Fruit fly (Drosophila melanogaster) whole organism, prepupa: ENCODE data around the gene CG3552.

Experiments
- Blimp-1 ChIP-seq: fragments of 200-800 bp; sonication (Bioruptor generic); optimal IDR thresholded peaks from 3 replicates; lab custom pipeline; 2017; ENCODE audit warnings: missing biosample characterization, missing genetic modification characterization, mild to moderate bottlenecking, moderate library complexity, missing genetic modification reagents
- CG10631 ChIP-seq: fragments of 200-800 bp; sonication (Bioruptor generic); optimal IDR thresholded peaks from 2 replicates; lab custom pipeline; 2016; ENCODE audit warnings: missing biosample characterization, missing genetic modification characterization
- CG10669 ChIP-seq: fragments of 200-800 bp; sonication (Bioruptor generic); optimal IDR thresholded peaks from 3 replicates; lab custom pipeline; 2018; ENCODE audit warnings: missing biosample characterization, mild to moderate bottlenecking, missing genetic modification characterization, moderate library complexity
- CG11294 ChIP-seq: fragments of 200-800 bp; sonication (Bioruptor generic); IDR thresholded peaks from 2 replicates; pipeline ENCODE4 v1.3.6; 2022; ENCODE audit warnings: missing biosample characterization, missing genetic modification characterization
- CG11902 ChIP-seq: fragments of 200-800 bp; sonication (Bioruptor generic); optimal IDR thresholded peaks from 3 replicates; lab custom pipeline; 2016; ENCODE audit warnings: missing biosample characterization, missing genetic modification characterization
- CG1621 ChIP-seq: fragments of 200-800 bp; sonication (Bioruptor generic); optimal IDR thresholded peaks from 3 replicates; lab custom pipeline; 2018; ENCODE audit warnings: missing biosample characterization, mild to moderate bottlenecking, missing genetic modification characterization
- CG3032 ChIP-seq: fragments of 200-800 bp; optimal IDR thresholded peaks from 2 replicates; lab custom pipeline; 2019; ENCODE audit warnings: missing biosample characterization, mild to moderate bottlenecking, missing genetic modification characterization, moderate library complexity
- CG32006 ChIP-seq: fragments of 200-800 bp; sonication (Bioruptor generic); optimal IDR thresholded peaks from 3 replicates; lab custom pipeline; 2017; ENCODE audit warnings: missing biosample characterization, mild to moderate bottlenecking, missing genetic modification characterization
- CG34406 ChIP-seq: fragments of 200-800 bp; sonication (Bioruptor generic); optimal IDR thresholded peaks from 3 replicates; lab custom pipeline; 2016; ENCODE audit warnings: missing biosample characterization, missing genetic modification characterization
- CG3919 ChIP-seq: fragments of 200-800 bp; sonication (Bioruptor generic); optimal IDR thresholded peaks from 3 replicates; lab custom pipeline; 2016; ENCODE audit warnings: missing biosample characterization, missing genetic modification characterization
- CG4318 ChIP-seq: fragments of 200-800 bp; sonication (Bioruptor generic); optimal IDR thresholded peaks from 3 replicates; lab custom pipeline; 2017; ENCODE audit warnings: missing biosample characterization, mild to moderate bottlenecking, missing genetic modification characterization
- CG6163 ChIP-seq: fragments of 200-800 bp; sonication (Bioruptor generic); IDR thresholded peaks from 3 replicates; pipeline ENCODE4 v1.3.6; 2022; ENCODE audit warnings: missing biosample characterization, missing genetic modification characterization
- CG6276 ChIP-seq: fragments of 200-800 bp; sonication (Bioruptor generic); optimal IDR thresholded peaks from 2 replicates; lab custom pipeline; 2017; ENCODE audit warnings: missing biosample characterization, mild to moderate bottlenecking, missing genetic modification characterization
- CG6792 ChIP-seq: fragments of 200-800 bp; sonication (Bioruptor generic); optimal IDR thresholded peaks from 3 replicates; lab custom pipeline; 2016; ENCODE audit warnings: missing biosample characterization, missing genetic modification characterization
- CG6808 ChIP-seq: fragments of 200-800 bp; sonication (Bioruptor generic); optimal IDR thresholded peaks from 3 replicates; lab custom pipeline; 2017; ENCODE audit warnings: missing biosample characterization, missing genetic modification characterization, mild to moderate bottlenecking, moderate library complexity, missing genetic modification reagents
- CG7368 ChIP-seq: fragments of 200-800 bp; sonication (Bioruptor generic); optimal IDR thresholded peaks from 3 replicates; lab custom pipeline; 2016; ENCODE audit warnings: missing biosample characterization, missing genetic modification characterization
- CG8119 ChIP-seq: fragments of 200-800 bp; sonication (Bioruptor generic); IDR thresholded peaks from 3 replicates; pipeline ENCODE4 v1.3.6; 2022; ENCODE audit warnings: missing biosample characterization, missing genetic modification characterization
- CG8319 ChIP-seq: fragments of 200-800 bp; sonication (Bioruptor generic); optimal IDR thresholded peaks from 3 replicates; lab custom pipeline; 2016; ENCODE audit warnings: missing biosample characterization, missing genetic modification characterization
- CG8632 ChIP-seq: fragments of 200-800 bp; sonication (Bioruptor generic); optimal IDR thresholded peaks from 3 replicates; lab custom pipeline; 2016; ENCODE audit warnings: missing biosample characterization, missing genetic modification characterization
- CG9139 ChIP-seq: fragments of 200-800 bp; sonication (Bioruptor generic); optimal IDR thresholded peaks from 3 replicates; lab custom pipeline; 2017; ENCODE audit warnings: missing biosample characterization, mild to moderate bottlenecking, missing genetic modification characterization
- Eip75B ChIP-seq: fragments of 200-800 bp; sonication (Bioruptor generic); optimal IDR thresholded peaks from 3 replicates; lab custom pipeline; 2016; ENCODE audit warnings: missing biosample characterization, missing genetic modification characterization
- Eip78C ChIP-seq: fragments of 200-800 bp; sonication (Bioruptor generic); peaks from one replicate; lab custom pipeline; 2016; ENCODE audit warnings: missing biosample characterization, missing genetic modification characterization
- Eip93F ChIP-seq: fragments of 200-800 bp; sonication (Bioruptor generic); optimal IDR thresholded peaks from 2 replicates; lab custom pipeline; 2016; ENCODE audit warnings: missing biosample characterization, mild to moderate bottlenecking, missing genetic modification characterization
- Ets21C ChIP-seq: fragments of 200-800 bp; sonication (Bioruptor generic); optimal IDR thresholded peaks from 3 replicates; lab custom pipeline; 2016; ENCODE audit warnings: missing biosample characterization, missing genetic modification characterization
- Ets96B ChIP-seq: fragments of 200-800 bp; optimal IDR thresholded peaks from 2 replicates; lab custom pipeline; 2019; ENCODE audit warnings: missing biosample characterization, mild to moderate bottlenecking, missing genetic modification characterization, moderate library complexity
- Gug ChIP-seq: fragments of 200-800 bp; sonication (Bioruptor generic); IDR thresholded peaks from 2 replicates; pipeline ENCODE4 v1.3.6; 2022; ENCODE audit warnings: missing biosample characterization, missing genetic modification characterization
- Hr38 ChIP-seq: sonication (Bioruptor generic); optimal IDR thresholded peaks from 2 replicates; lab custom pipeline; 2016; ENCODE audit warnings: missing biosample characterization, missing genetic modification characterization
- Hr39 ChIP-seq: fragments of 200-800 bp; sonication (Bioruptor generic); optimal IDR thresholded peaks from 2 replicates; lab custom pipeline; 2016; ENCODE audit warnings: missing biosample characterization, missing genetic modification characterization
- Hr4 ChIP-seq: fragments of 200-800 bp; sonication (Bioruptor generic); optimal IDR thresholded peaks from 3 replicates; lab custom pipeline; 2016; ENCODE audit warnings: missing biosample characterization, missing genetic modification characterization
- Met ChIP-seq: fragments of 200-800 bp; sonication (Bioruptor generic); optimal IDR thresholded peaks from 3 replicates; lab custom pipeline; 2016; ENCODE audit warnings: missing biosample characterization, missing genetic modification characterization
- OdsH ChIP-seq: fragments of 200-800 bp; sonication (Bioruptor generic); optimal IDR thresholded peaks from 3 replicates; lab custom pipeline; 2016; ENCODE audit warnings: missing biosample characterization, missing genetic modification characterization
- Sox102F ChIP-seq: fragments of 200-800 bp; sonication (Bioruptor generic); optimal IDR thresholded peaks from 2 replicates; lab custom pipeline; 2016; ENCODE audit warnings: missing biosample characterization, mild to moderate bottlenecking, missing genetic modification characterization
- Sox14 ChIP-seq: fragments of 200-800 bp; sonication (Bioruptor generic); optimal IDR thresholded peaks from 3 replicates; lab custom pipeline; 2016; ENCODE audit warnings: missing biosample characterization, missing genetic modification characterization
- Sox15 ChIP-seq: fragments of 200-800 bp; sonication (Bioruptor generic); optimal IDR thresholded peaks from 3 replicates; lab custom pipeline; 2016; ENCODE audit warnings: missing biosample characterization, missing genetic modification characterization
- achi ChIP-seq: fragments of 200-800 bp; sonication (Bioruptor generic); optimal IDR thresholded peaks from 3 replicates; lab custom pipeline; 2016; ENCODE audit warnings: missing biosample characterization, missing genetic modification characterization
- acj6 ChIP-seq: fragments of 200-800 bp; sonication (Bioruptor generic); optimal IDR thresholded peaks from 3 replicates; lab custom pipeline; 2016; ENCODE audit warnings: missing biosample characterization, missing genetic modification characterization
- cyc ChIP-seq: fragments of 200-800 bp; sonication (Bioruptor generic); optimal IDR thresholded peaks from 3 replicates; lab custom pipeline; 2016; ENCODE audit warnings: missing biosample characterization, missing genetic modification characterization
- esn ChIP-seq: fragments of 200-800 bp; sonication (Bioruptor generic); optimal IDR thresholded peaks from 2 replicates; lab custom pipeline; 2016; ENCODE audit warnings: missing biosample characterization, mild to moderate bottlenecking, missing genetic modification characterization, moderate library complexity
- fd59A ChIP-seq: fragments of 200-800 bp; sonication (Bioruptor generic); optimal IDR thresholded peaks from 2 replicates; lab custom pipeline; 2017; ENCODE audit warnings: missing biosample characterization, mild to moderate bottlenecking, missing genetic modification characterization, missing genetic modification reagents
- fkh ChIP-seq: fragments of 200-800 bp; sonication (Bioruptor generic); optimal IDR thresholded peaks from 3 replicates; lab custom pipeline; 2017; ENCODE audit warnings: missing biosample characterization, mild to moderate bottlenecking, missing genetic modification characterization, moderate library complexity
- lz ChIP-seq: fragments of 200-800 bp; sonication (Bioruptor generic); optimal IDR thresholded peaks from 3 replicates; lab custom pipeline; 2016; ENCODE audit warnings: missing biosample characterization, missing genetic modification characterization
- net ChIP-seq: fragments of 200-800 bp; sonication (Bioruptor generic); optimal IDR thresholded peaks from 3 replicates; lab custom pipeline; 2016; ENCODE audit warnings: missing biosample characterization, missing genetic modification characterization
- pdm3 ChIP-seq: fragments of 200-800 bp; sonication (Bioruptor generic); optimal IDR thresholded peaks from 3 replicates; lab custom pipeline; 2016; ENCODE audit warnings: missing biosample characterization, missing genetic modification characterization
- salr ChIP-seq, 2 experiments: fragments of 200-800 bp; sonication (Bioruptor generic); optimal IDR thresholded peaks; 3 replicates each; lab custom pipeline; 2016 to 2018; ENCODE audit warnings: missing biosample characterization in 2 of 2, missing genetic modification characterization in 2 of 2, mild to moderate bottlenecking in 1 of 2
- spab ChIP-seq: fragments of 200-800 bp; sonication (Bioruptor generic); optimal IDR thresholded peaks from 2 replicates; lab custom pipeline; 2017; ENCODE audit warnings: missing biosample characterization, mild to moderate bottlenecking, missing genetic modification characterization, missing genetic modification reagents
- ss ChIP-seq, 2 experiments: fragments of 200-800 bp; sonication (Bioruptor generic); optimal IDR thresholded peaks; 2 replicates in 1 of 2; 3 replicates in 1 of 2; lab custom pipeline; 2017 to 2018; ENCODE audit warnings: mild to moderate bottlenecking in 2 of 2, missing biosample characterization in 2 of 2, missing genetic modification characterization in 2 of 2, moderate library complexity in 1 of 2
- topi ChIP-seq: fragments of 200-800 bp; sonication (Bioruptor generic); optimal IDR thresholded peaks from 3 replicates; lab custom pipeline; 2016; ENCODE audit warnings: missing biosample characterization, missing genetic modification characterization

The CG3552 gene

DNA sequence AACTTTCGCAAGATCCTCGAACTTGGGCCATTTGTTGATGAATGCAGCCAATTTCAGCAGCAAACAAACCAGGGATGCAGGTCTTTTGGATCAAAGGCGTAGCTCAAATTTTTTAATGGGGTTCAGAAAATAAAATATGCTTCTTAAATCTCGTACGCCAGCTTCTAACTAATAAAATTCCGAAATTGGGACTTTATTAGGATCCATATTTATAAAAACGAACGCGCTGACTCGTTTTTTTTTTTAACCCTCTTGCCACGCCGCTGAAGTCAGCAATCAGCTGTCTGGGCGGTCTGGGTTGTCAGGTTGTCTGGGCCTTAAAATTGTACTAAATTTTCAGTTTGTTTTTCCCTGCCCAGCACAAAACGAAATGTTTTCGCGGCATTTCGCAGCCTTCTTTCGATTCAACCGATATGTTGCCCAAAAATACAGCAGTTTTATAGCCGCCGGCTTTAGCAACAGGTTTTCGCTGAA, 1.5 kb downstream of the CG3552 start, which contains the start of gene CG3437 (continued):
- peak; percentile 98 for TF ChIP-seq Eip93F (GFP tag; lab: Kevin White, UChicago)
- peak; percentile 99 for TF ChIP-seq CG6808
- peak; percentile 99 for TF ChIP-seq Sox15 (GFP tag; lab: Kevin White, UChicago)
- peak; percentile 99 for TF ChIP-seq ss (GFP tag; optimal IDR thresholded peaks at IDR 0.05; lab: Kevin White, UChicago)
- TF ChIP-seq CG9139, result peak; percentile 98
- TF ChIP-seq CG7368 (GFP tag; lab: Kevin White, UChicago), result peak; percentile 98
- TF ChIP-seq Sox102F, result peak; percentile 99
- TF ChIP-seq lz (GFP tag; lab: Kevin White, UChicago), result peak; percentile 100
- TF ChIP-seq, all 60 proteins: peak for 60

DNA sequence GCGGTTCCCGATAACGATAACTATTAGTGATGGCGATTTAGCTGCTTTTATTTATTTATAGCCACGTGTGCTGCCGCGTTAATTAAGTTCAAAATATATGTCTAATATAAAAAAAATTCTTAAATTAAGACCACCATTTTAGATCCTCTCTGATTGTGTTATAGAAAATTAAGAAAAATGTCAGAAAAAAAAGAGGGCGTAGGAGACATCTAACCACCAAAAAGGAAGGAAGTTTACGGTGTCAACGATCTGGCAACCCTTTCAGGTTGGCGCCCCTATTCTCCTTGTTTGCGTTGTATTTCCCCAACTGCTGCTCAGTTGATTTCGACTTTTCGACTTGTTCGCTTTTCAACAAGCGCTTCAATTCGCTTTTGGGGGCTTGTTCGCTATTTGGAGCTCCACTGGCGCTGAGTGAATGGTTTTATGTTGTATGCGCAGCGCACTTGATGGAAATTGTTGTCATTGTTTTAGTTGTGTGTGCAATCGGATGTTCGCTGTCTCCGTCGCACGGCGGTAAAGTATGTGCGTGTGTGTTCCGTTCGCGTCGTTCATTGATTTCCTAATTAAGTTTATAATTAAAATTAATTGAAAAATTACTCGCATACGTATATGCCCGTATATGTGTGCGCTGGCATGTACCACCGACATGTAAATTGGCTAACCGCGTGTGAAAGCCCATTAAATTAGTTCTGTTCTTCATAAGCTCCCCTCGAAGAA, 4.8 kb downstream of the CG3552 start, which contains the start of the genes CG3434 and CG44838:
TSS of gene CG3434 (minus strand) at position 25 of the 717 bp plus-strand sequence.
TSS of gene CG44838 (plus strand) at position 276 of the 717 bp plus-strand sequence.
- TF ChIP-seq net (GFP tag; lab: Kevin White, UChicago), result peak; percentile 68
- peak; percentile 93 for TF ChIP-seq fkh
- TF ChIP-seq CG11902, result peak; percentile 21
- TF ChIP-seq CG34406 (GFP tag; lab: Kevin White, UChicago), result peak; percentile 62
- peak; percentile 55 for TF ChIP-seq Gug (GFP tag; lab: Robert Waterston, UW)
- peak; percentile 79 for TF ChIP-seq CG6276 (GFP tag; lab: Kevin White, UChicago)
- TF ChIP-seq CG10669 (GFP tag; lab: Kevin White, UChicago), result peak; percentile 28
- peak; percentile 9 for TF ChIP-seq spab (GFP tag; lab: Kevin White, UChicago)
- TF ChIP-seq Met (GFP tag; lab: Kevin White, UChicago), result peak; percentile 81
- TF ChIP-seq CG32006 (GFP tag; lab: Kevin White, UChicago), result peak; percentile 70
- peak; percentile 69 for TF ChIP-seq cyc (GFP tag; lab: Kevin White, UChicago)
- peak; percentile 65 for TF ChIP-seq CG8632 (GFP tag; lab: Kevin White, UChicago)
- peak; percentile 14 to 36 for TF ChIP-seq salr (GFP tag; optimal IDR thresholded peaks at IDR 0.05; lab: Kevin White, UChicago)
- TF ChIP-seq Eip93F (GFP tag; lab: Kevin White, UChicago), result peak; percentile 69
- TF ChIP-seq Blimp-1 (GFP tag; lab: Kevin White, UChicago), result no peak
- peak; percentile 73 for TF ChIP-seq topi (GFP tag; lab: Kevin White, UChicago)
- TF ChIP-seq Sox102F, result peak; percentile 62
- TF ChIP-seq CG9139, result peak; percentile 2
- TF ChIP-seq Hr4 (GFP tag; lab: Kevin White, UChicago), result peak; percentile 82
- peak; percentile 75 for TF ChIP-seq CG10631 (GFP tag; lab: Kevin White, UChicago)
- TF ChIP-seq Hr38 (GFP tag; lab: Kevin White, UChicago), result no peak
- peak; percentile 48 for TF ChIP-seq fd59A (GFP tag; lab: Kevin White, UChicago)
- TF ChIP-seq esn, result peak; percentile 82
- peak; percentile 68 for TF ChIP-seq Ets96B
- TF ChIP-seq acj6 (GFP tag; lab: Kevin White, UChicago), result peak; percentile 77
- peak; percentile 77 for TF ChIP-seq CG6163
- peak; percentile 49 for TF ChIP-seq CG6792 (GFP tag; lab: Kevin White, UChicago)
- peak; percentile 37 for TF ChIP-seq CG1621 (tag; lab: Kevin White, UChicago)
- TF ChIP-seq CG4318, result peak; percentile 48
- peak; percentile 65 for TF ChIP-seq Sox15 (GFP tag; lab: Kevin White, UChicago)
- TF ChIP-seq CG11294, result peak; percentile 52; the same call in 1 of the 2 replicates
- peak; percentile 92 for TF ChIP-seq Eip78C (GFP tag; lab: Kevin White, UChicago)
- TF ChIP-seq OdsH (GFP tag; lab: Kevin White, UChicago), result peak; percentile 68
- TF ChIP-seq pdm3 (GFP tag; lab: Kevin White, UChicago), result peak; percentile 80
- peak; percentile 74 for TF ChIP-seq lz (GFP tag; lab: Kevin White, UChicago)
- TF ChIP-seq CG8119 (GFP tag; lab: Robert Waterston, UW), result peak; percentile 72
- peak; percentile 71 for TF ChIP-seq achi (GFP tag; lab: Kevin White, UChicago)
- TF ChIP-seq CG3919 (GFP tag; lab: Kevin White, UChicago), result peak; percentile 76
- peak; percentile 72 for TF ChIP-seq Hr39
- TF ChIP-seq Eip75B (GFP tag; lab: Kevin White, UChicago), result peak; percentile 70
- TF ChIP-seq CG3032 (tag; lab: Kevin White, UChicago), result peak; percentile 75
- TF ChIP-seq Ets21C, result peak; percentile 46
- peak; percentile 38 to 67 for TF ChIP-seq ss (GFP tag; optimal IDR thresholded peaks at IDR 0.05; lab: Kevin White, UChicago)
- peak; percentile 33 for TF ChIP-seq CG8319 (GFP tag; lab: Kevin White, UChicago)
- TF ChIP-seq CG6808, result peak; percentile 41
- peak; percentile 86 for TF ChIP-seq Sox14 (GFP tag; lab: Kevin White, UChicago)
